Fruit fly (Drosophila melanogaster) whole organism, embryonic: ENCODE results near the gene CG43645.
A peak's percentile ranks its signal among the peaks of the same experiment; 100 is the strongest.

Source experiments
- Adf1 ChIP-seq: fragments of 200-800 bp; sonication (Bioruptor generic); IDR thresholded peaks from 2 replicates; pipeline ENCODE4 v1.3.6; 2022; ENCODE audit warnings: missing biosample characterization, missing genetic modification characterization
- BEAF-32 ChIP-seq: fragments of 200-800 bp; sonication (Bioruptor generic); optimal IDR thresholded peaks from 3 replicates; lab custom pipeline; 2017; ENCODE audit warnings: missing biosample characterization, missing genetic modification characterization, mild to moderate bottlenecking, moderate library complexity, missing genetic modification reagents
- CG10959 ChIP-seq: fragments of 200-800 bp; sonication (Bioruptor generic); IDR thresholded peaks from 2 replicates; pipeline ENCODE4 v1.3.6; 2022; ENCODE audit warnings: missing biosample characterization, missing genetic modification characterization
- CG12219 ChIP-seq: fragments of 200-800 bp; sonication (Bioruptor generic); optimal IDR thresholded peaks from 3 replicates; lab custom pipeline; 2018; ENCODE audit warnings: missing biosample characterization, mild to moderate bottlenecking, missing genetic modification characterization
- CG12942 ChIP-seq: fragments of 200-800 bp; sonication (Bioruptor generic); optimal IDR thresholded peaks from 3 replicates; lab custom pipeline; 2016; ENCODE audit warnings: missing biosample characterization, missing genetic modification characterization
- CG13287 ChIP-seq: fragments of 200-800 bp; sonication (Bioruptor generic); IDR thresholded peaks from 2 replicates; pipeline ENCODE4 v1.3.6; 2022; ENCODE audit warnings: missing biosample characterization, missing genetic modification characterization; ENCODE audit not compliant: partially characterized antibody
- CG13775 ChIP-seq: fragments of 200-800 bp; sonication (Bioruptor generic); optimal IDR thresholded peaks from 3 replicates; lab custom pipeline; 2017; ENCODE audit warnings: missing biosample characterization, mild to moderate bottlenecking, missing genetic modification characterization
- CG14667 ChIP-seq: fragments of 200-800 bp; sonication (Bioruptor generic); IDR thresholded peaks from 2 replicates; pipeline ENCODE4 v1.3.6; 2022; ENCODE audit warnings: missing biosample characterization, missing genetic modification characterization
- CG15479 ChIP-seq: fragments of 200-800 bp; sonication (Bioruptor generic); optimal IDR thresholded peaks from 3 replicates; lab custom pipeline; 2019; ENCODE audit warnings: missing biosample characterization, mild to moderate bottlenecking, missing genetic modification characterization, moderate library complexity
- CG17612 ChIP-seq: fragments of 200-800 bp; sonication (Bioruptor generic); IDR thresholded peaks from 2 replicates; pipeline ENCODE4 v1.3.6; 2022; ENCODE audit warnings: missing biosample characterization, missing genetic modification characterization
- CG17802 ChIP-seq: fragments of 200-800 bp; sonication (Bioruptor generic); optimal IDR thresholded peaks from 2 replicates; lab custom pipeline; 2018; ENCODE audit warnings: missing biosample characterization, mild to moderate bottlenecking, missing genetic modification characterization, moderate library complexity
- CG18599 ChIP-seq: fragments of 200-800 bp; sonication (Bioruptor generic); optimal IDR thresholded peaks from 3 replicates; lab custom pipeline; 2017; ENCODE audit warnings: missing biosample characterization, missing genetic modification characterization, mild to moderate bottlenecking, moderate library complexity, missing genetic modification reagents
- CG2129 ChIP-seq: fragments of 200-800 bp; sonication (Bioruptor generic); IDR thresholded peaks from 2 replicates; pipeline ENCODE4 v1.3.6; 2022; ENCODE audit warnings: missing biosample characterization, missing genetic modification characterization; ENCODE audit not compliant: partially characterized antibody
- CG42726 ChIP-seq: fragments of 200-800 bp; sonication (Bioruptor generic); IDR thresholded peaks from 2 replicates; pipeline ENCODE4 v1.3.6; 2022; ENCODE audit warnings: missing biosample characterization, missing genetic modification characterization; ENCODE audit not compliant: partially characterized antibody
- CG4617 ChIP-seq: fragments of 200-800 bp; sonication (Bioruptor generic); optimal IDR thresholded peaks from 3 replicates; lab custom pipeline; 2016; ENCODE audit warnings: missing biosample characterization, missing genetic modification characterization, borderline replicate concordance
- CG4854 ChIP-seq: fragments of 200-800 bp; sonication (Bioruptor generic); optimal IDR thresholded peaks from 2 replicates; lab custom pipeline; 2016; ENCODE audit warnings: missing biosample characterization, missing genetic modification characterization, inconsistent platforms
- CG6791 ChIP-seq: fragments of 200-800 bp; sonication (Bioruptor generic); IDR thresholded peaks from 3 replicates; pipeline ENCODE4 v1.3.6; 2022; ENCODE audit warnings: missing biosample characterization, missing genetic modification characterization; ENCODE audit not compliant: partially characterized antibody
- CG6854 ChIP-seq: fragments of 200-800 bp; sonication (Bioruptor generic); optimal IDR thresholded peaks from 3 replicates; lab custom pipeline; 2017; ENCODE audit warnings: missing biosample characterization, mild to moderate bottlenecking, missing genetic modification characterization
- CG7556 ChIP-seq: fragments of 200-800 bp; sonication (Bioruptor generic); optimal IDR thresholded peaks from 2 replicates; lab custom pipeline; 2017; ENCODE audit warnings: missing biosample characterization, mild to moderate bottlenecking, missing genetic modification characterization
- CG9437 ChIP-seq: fragments of 200-800 bp; sonication (Bioruptor generic); optimal IDR thresholded peaks from 2 replicates; lab custom pipeline; 2018; ENCODE audit warnings: missing biosample characterization, mild to moderate bottlenecking, missing genetic modification characterization
- CoRest ChIP-seq: fragments of 200-800 bp; sonication (Bioruptor generic); optimal IDR thresholded peaks from 3 replicates; lab custom pipeline; 2018; ENCODE audit warnings: missing biosample characterization, mild to moderate bottlenecking, missing genetic modification characterization, moderate library complexity
- Dbx ChIP-seq: fragments of 200-800 bp; sonication (Bioruptor generic); IDR thresholded peaks from 3 replicates; pipeline ENCODE4 v1.3.6; 2022; ENCODE audit warnings: missing biosample characterization, missing genetic modification characterization
- Dll ChIP-seq: fragments of 200-800 bp; sonication (Bioruptor generic); IDR thresholded peaks from 4 replicates; pipeline ENCODE4 v1.3.6; 2022; ENCODE audit warnings: missing biosample characterization, missing genetic modification characterization; ENCODE audit not compliant: partially characterized antibody
- E2f1 ChIP-seq: fragments of 200-800 bp; sonication (Bioruptor generic); IDR thresholded peaks from 2 replicates; pipeline ENCODE4 v1.3.6; 2022; ENCODE audit warnings: missing biosample characterization, missing genetic modification characterization
- E2f2 ChIP-seq: fragments of 200-800 bp; sonication (Bioruptor generic); IDR thresholded peaks from 2 replicates; pipeline ENCODE4 v1.3.6; 2022; ENCODE audit warnings: missing biosample characterization, missing genetic modification characterization
- Ets65A ChIP-seq: fragments of 200-800 bp; sonication (Bioruptor generic); peaks from one replicate; lab custom pipeline; 2016; ENCODE audit warnings: missing biosample characterization, missing genetic modification characterization
- HLHmδ ChIP-seq: fragments of 200-800 bp; sonication (Bioruptor generic); optimal IDR thresholded peaks from 2 replicates; lab custom pipeline; 2018; ENCODE audit warnings: missing biosample characterization, mild to moderate bottlenecking, missing genetic modification characterization, moderate library complexity
- Hey ChIP-seq: fragments of 200-800 bp; sonication (Bioruptor generic); optimal IDR thresholded peaks from 3 replicates; lab custom pipeline; 2018; ENCODE audit warnings: missing biosample characterization, mild to moderate bottlenecking, missing genetic modification characterization
- Hmr ChIP-seq: fragments of 200-800 bp; sonication (Bioruptor generic); optimal IDR thresholded peaks from 3 replicates; lab custom pipeline; 2017; ENCODE audit warnings: mild to moderate bottlenecking, missing biosample characterization, missing genetic modification reagents, missing genetic modification characterization
- Hmx ChIP-seq: fragments of 200-800 bp; sonication (Bioruptor generic); optimal IDR thresholded peaks from 2 replicates; lab custom pipeline; 2016; ENCODE audit warnings: missing biosample characterization, missing genetic modification characterization
- MESR4 ChIP-seq: fragments of 200-800 bp; sonication (Bioruptor generic); optimal IDR thresholded peaks from 2 replicates; lab custom pipeline; 2018; ENCODE audit warnings: missing biosample characterization, mild to moderate bottlenecking, missing genetic modification characterization, moderate library complexity
- Myb ChIP-seq: fragments of 200-800 bp; sonication (Bioruptor generic); optimal IDR thresholded peaks from 2 replicates; lab custom pipeline; 2016; ENCODE audit warnings: missing biosample characterization, missing genetic modification characterization
- dimm ChIP-seq: fragments of 200-800 bp; sonication (Bioruptor generic); IDR thresholded peaks from 2 replicates; pipeline ENCODE4 v1.3.6; 2022; ENCODE audit warnings: missing biosample characterization, missing genetic modification characterization
- fd102C ChIP-seq: fragments of 200-800 bp; sonication (Bioruptor generic); optimal IDR thresholded peaks from 2 replicates; lab custom pipeline; 2018; ENCODE audit warnings: missing biosample characterization, mild to moderate bottlenecking, missing genetic modification characterization, moderate library complexity
- kni ChIP-seq: fragments of 200-800 bp; sonication (Bioruptor generic); optimal IDR thresholded peaks from 3 replicates; lab custom pipeline; 2017; ENCODE audit warnings: mild to moderate bottlenecking, missing biosample characterization, missing genetic modification reagents, missing genetic modification characterization
- lov ChIP-seq, 2 experiments: fragments of 200-800 bp in 1 of 2; fragments of >200 bp in 1 of 2; sonication (Bioruptor generic) in 1 of 2; IDR thresholded peaks in 1 of 2; optimal IDR thresholded peaks in 1 of 2; 2 replicates in 1 of 2; 3 replicates in 1 of 2; pipeline versions ENCODE4 v1.3.6 to Lab custom; 2017 to 2022; ENCODE audit warnings: missing biosample characterization in 1 of 2, missing genetic modification characterization in 1 of 2
- mirr ChIP-seq: fragments of 200-800 bp; sonication (Bioruptor generic); optimal IDR thresholded peaks from 3 replicates; lab custom pipeline; 2018; ENCODE audit warnings: missing biosample characterization, mild to moderate bottlenecking, missing genetic modification characterization
- nerfin-2 ChIP-seq: fragments of 200-800 bp; sonication (Bioruptor generic); IDR thresholded peaks from 2 replicates; pipeline ENCODE4 v1.3.6; 2022; ENCODE audit warnings: missing biosample characterization, missing genetic modification characterization; ENCODE audit not compliant: partially characterized antibody
- org-1 ChIP-seq: fragments of 200-800 bp; sonication (Bioruptor generic); optimal IDR thresholded peaks from 2 replicates; lab custom pipeline; 2017; ENCODE audit warnings: missing biosample characterization, missing genetic modification characterization
- pzg ChIP-seq: fragments of 200-800 bp; sonication (Bioruptor generic); optimal IDR thresholded peaks from 3 replicates; lab custom pipeline; 2018; ENCODE audit warnings: missing biosample characterization, mild to moderate bottlenecking, missing genetic modification characterization, moderate library complexity
- repo ChIP-seq: fragments of 200-800 bp; sonication (Bioruptor generic); optimal IDR thresholded peaks from 2 replicates; lab custom pipeline; 2016; ENCODE audit warnings: missing biosample characterization, missing genetic modification characterization
- seq ChIP-seq: fragments of 200-800 bp; sonication (Bioruptor generic); IDR thresholded peaks from 2 replicates; pipeline ENCODE4 v1.3.6; 2022; ENCODE audit warnings: missing biosample characterization, missing genetic modification characterization
- shn ChIP-seq: fragments of 200-800 bp; sonication (Bioruptor generic); optimal IDR thresholded peaks from 3 replicates; lab custom pipeline; 2016; ENCODE audit warnings: missing biosample characterization, missing genetic modification characterization
- sim ChIP-seq: fragments of 200-800 bp; sonication (Bioruptor generic); IDR thresholded peaks from 2 replicates; pipeline ENCODE4 v1.3.6; 2022; ENCODE audit warnings: missing biosample characterization, missing genetic modification characterization
- tap ChIP-seq: fragments of 200-800 bp; optimal IDR thresholded peaks from 3 replicates; lab custom pipeline; 2019; ENCODE audit warnings: missing biosample characterization, mild to moderate bottlenecking, missing genetic modification characterization, moderate library complexity
- twi ChIP-seq: fragments of 200-800 bp; optimal IDR thresholded peaks from 2 replicates; lab custom pipeline; 2019; ENCODE audit warnings: missing biosample characterization, mild to moderate bottlenecking, missing genetic modification characterization, moderate library complexity
- unc-4 ChIP-seq: fragments of 200-800 bp; sonication (Bioruptor generic); IDR thresholded peaks from 2 replicates; pipeline ENCODE4 v1.3.6; 2022; ENCODE audit warnings: missing biosample characterization, missing genetic modification characterization; ENCODE audit not compliant: partially characterized antibody
- z ChIP-seq: fragments of 200-800 bp; sonication (Bioruptor generic); IDR thresholded peaks from 3 replicates; pipeline ENCODE4 v1.3.6; 2022; ENCODE audit warnings: missing biosample characterization, missing genetic modification characterization
- zen ChIP-seq: fragments of 200-800 bp; sonication (Bioruptor generic); optimal IDR thresholded peaks from 3 replicates; lab custom pipeline; 2018; ENCODE audit warnings: missing biosample characterization, mild to moderate bottlenecking, missing genetic modification characterization, moderate library complexity

Gene CG43645

DNA sequence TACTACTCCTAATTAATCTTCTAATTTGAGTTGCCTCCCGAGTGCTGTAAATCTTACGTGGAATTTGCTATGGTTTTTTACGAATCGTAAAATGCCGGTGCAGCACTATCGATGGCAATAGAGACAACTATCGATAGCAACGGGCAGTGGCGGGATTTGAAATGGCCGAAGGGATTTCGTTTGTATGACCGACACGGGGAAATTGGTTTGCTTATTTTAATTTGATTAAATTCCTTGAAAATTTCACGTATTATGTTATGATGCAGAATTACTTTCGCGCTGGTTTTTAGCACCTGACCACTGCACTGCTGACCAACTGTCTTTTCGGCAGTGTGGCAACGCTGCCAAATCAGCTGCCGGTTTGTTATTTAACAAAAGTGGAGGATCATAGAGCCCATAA is 1.4 kb upstream of the CG43645 start, which contains the start of the genes GCS2beta and CG5131 (continued):
- TF ChIP-seq Hmr (GFP tag; lab: Kevin White, UChicago): peak; percentile 93
- peak; percentile 74 for TF ChIP-seq CG6791 (GFP tag; lab: Robert Waterston, UW)
- peak; percentile 67 for TF ChIP-seq dimm (GFP tag; lab: Robert Waterston, UW)
- peak; percentile 90 for TF ChIP-seq Myb (GFP tag; lab: Kevin White, UChicago)
- TF ChIP-seq z (GFP tag; lab: Robert Waterston, UW): no peak
- TF ChIP-seq CG18599 (GFP tag; lab: Kevin White, UChicago): peak; percentile 92
- peak; percentile 92 for TF ChIP-seq CG13775 (GFP tag; lab: Kevin White, UChicago)
- peak; percentile 67 for TF ChIP-seq CG6854 (GFP tag; lab: Kevin White, UChicago)
- peak; percentile 60 for TF ChIP-seq MESR4 (GFP tag; lab: Kevin White, UChicago)
- peak; percentile 91 for TF ChIP-seq E2f1 (GFP tag; lab: Robert Waterston, UW)
- no peak for TF ChIP-seq HLHmδ (GFP tag; lab: Kevin White, UChicago)
- TF ChIP-seq shn: peak; percentile 97
- TF ChIP-seq Hmx: peak; percentile 86
- peak; percentile 60 for TF ChIP-seq Hey
- peak; percentile 95 for TF ChIP-seq Dbx (GFP tag; lab: Robert Waterston, UW)
- TF ChIP-seq CoRest (tag; lab: Kevin White, UChicago): peak; percentile 93
- TF ChIP-seq org-1 (GFP tag; lab: Kevin White, UChicago): peak; percentile 78
- peak; percentile 97 for TF ChIP-seq CG9437
- TF ChIP-seq CG17612 (GFP tag; lab: Robert Waterston, UW): peak; percentile 88
- peak; percentile 92 for TF ChIP-seq CG14667
- TF ChIP-seq CG7556 (GFP tag; lab: Kevin White, UChicago): peak; percentile 87
- TF ChIP-seq CG42726 (GFP tag; lab: Robert Waterston, UW): peak; percentile 57; the same call in 1 of the 2 replicates
- TF ChIP-seq CG12942 (GFP tag; lab: Kevin White, UChicago): peak; percentile 95
- peak; percentile 89 for TF ChIP-seq repo (GFP tag; lab: Kevin White, UChicago)
- no peak for TF ChIP-seq lov (optimal IDR thresholded peaks at IDR 0.05; lab: Kevin White, UChicago)
- peak; percentile 81; the same call in 2 of the 3 replicates for TF ChIP-seq lov (GFP tag; IDR thresholded peaks at IDR 0.05; lab: Robert Waterston, UW)
- TF ChIP-seq Adf1 (GFP tag; lab: Robert Waterston, UW): peak; percentile 74
- peak; percentile 8 for TF ChIP-seq kni (GFP tag; lab: Kevin White, UChicago)
- TF ChIP-seq E2f2: peak; percentile 84
- TF ChIP-seq sim (GFP tag; lab: Robert Waterston, UW): peak; percentile 73
- peak; percentile 84 for TF ChIP-seq CG2129
- peak; percentile 100 for TF ChIP-seq Ets65A (GFP tag; lab: Kevin White, UChicago)
- TF ChIP-seq BEAF-32 (GFP tag; lab: Kevin White, UChicago): peak; percentile 95
- no peak for TF ChIP-seq fd102C
- peak; percentile 88 for TF ChIP-seq unc-4
- TF ChIP-seq nerfin-2 (GFP tag; lab: Robert Waterston, UW): peak; percentile 62; the same call in 1 of the 2 replicates
- TF ChIP-seq zen (tag; lab: Kevin White, UChicago): peak; percentile 86
- no peak for TF ChIP-seq CG15479 (GFP tag; lab: Kevin White, UChicago)
- TF ChIP-seq CG4854: peak; percentile 91
- TF ChIP-seq pzg (GFP tag; lab: Kevin White, UChicago): peak; percentile 82
- peak; percentile 73 for TF ChIP-seq CG17802
- TF ChIP-seq CG4617 (GFP tag; lab: Kevin White, UChicago): peak; percentile 98
- peak; percentile 62 for TF ChIP-seq tap
- TF ChIP-seq Dll (GFP tag; lab: Robert Waterston, UW): peak; percentile 96
- TF ChIP-seq twi: peak; percentile 79
- peak; percentile 91 for TF ChIP-seq seq (GFP tag; lab: Robert Waterston, UW)
- peak; percentile 76 for TF ChIP-seq mirr (GFP tag; lab: Kevin White, UChicago)
- peak; percentile 81 for TF ChIP-seq CG12219
- peak; percentile 67 for TF ChIP-seq CG10959 (GFP tag; lab: Robert Waterston, UW)
- TF ChIP-seq CG13287: peak; percentile 96
